Worm (Caenorhabditis elegans): ENCODE data around the gene C51E3.9.

ce11 chrV:10117465-10117864 lies 28.3 kb upstream of the C51E3.9 start, which contains the start of gene C08B6.5:
- TF ChIP-seq ama-1 (optimal IDR thresholded peaks at IDR 0.05), result no peak
- TF ChIP-seq hnd-1 (tag; optimal IDR thresholded peaks at IDR 0.05), result no peak
- no peak for TF ChIP-seq ceh-13 (GFP tag; optimal IDR thresholded peaks at IDR 0.05)
- TF ChIP-seq ets-7 (tag; optimal IDR thresholded peaks at IDR 0.05), result no peak
- TF ChIP-seq flt-1 (GFP tag; IDR thresholded peaks at IDR 0.05), result no peak
- TF ChIP-seq tbx-37 (GFP tag; conservative IDR thresholded peaks at IDR 0.05), result no peak
- no peak for TF ChIP-seq hmbx-1 (tag; optimal IDR thresholded peaks at IDR 0.05)
- no peak for TF ChIP-seq B0310.2 (tag; optimal IDR thresholded peaks at IDR 0.05)
- TF ChIP-seq hmg-4 (GFP tag; optimal IDR thresholded peaks at IDR 0.05), result no peak
- TF ChIP-seq aly-1 (tag; optimal IDR thresholded peaks at IDR 0.05), result no peak
- no peak for TF ChIP-seq tra-4 (tag; optimal IDR thresholded peaks at IDR 0.05)
